Worm (Caenorhabditis elegans): ENCODE data around the gene srh-231.

DNA sequence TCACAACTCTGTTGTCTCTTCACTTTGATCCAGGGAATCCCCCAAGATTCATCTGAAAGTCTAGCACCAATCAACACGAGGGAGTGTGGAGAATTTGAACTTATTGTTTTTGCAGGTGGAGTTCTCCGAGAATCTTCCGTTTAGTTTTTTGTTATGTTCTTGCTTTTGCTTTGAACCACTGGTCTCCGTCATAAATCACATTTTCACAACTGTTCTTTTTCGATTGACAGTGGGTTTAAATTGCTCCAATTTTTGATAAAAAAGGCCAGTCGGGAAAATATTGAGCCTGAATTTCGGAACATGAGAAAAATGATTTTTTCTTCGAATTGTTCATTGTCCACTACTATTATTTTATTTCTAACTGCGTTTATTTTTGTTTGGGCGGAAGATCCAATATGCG lies 30.1 kb downstream of the srh-231 start, which contains the start of gene F10G2.10:
- TF ChIP-seq pha-4 (tag; optimal IDR thresholded peaks at IDR 0.05): no peak
- no peak for TF ChIP-seq ama-1 (optimal IDR thresholded peaks at IDR 0.05)
- no peak for TF ChIP-seq ama-1 (GFP tag; optimal IDR thresholded peaks at IDR 0.05)
- no peak for TF ChIP-seq unc-130 (GFP tag; optimal IDR thresholded peaks at IDR 0.05)
- no peak for TF ChIP-seq snpc-1.1 (tag; optimal IDR thresholded peaks at IDR 0.05; ENCODE audit: insufficient read depth)
